Fruit fly (Drosophila melanogaster) whole organism, adult: ENCODE data around the gene CG6495.

Experiments used
- CG11617 ChIP-seq: fragments of 200-800 bp; sonication (Bioruptor generic); optimal IDR thresholded peaks from 2 replicates; lab custom pipeline; 2017; ENCODE audit warnings: mild to moderate bottlenecking, missing biosample characterization, missing genetic modification reagents, missing genetic modification characterization
- CG12768 ChIP-seq: fragments of 200-800 bp; sonication (Bioruptor generic); optimal IDR thresholded peaks from 2 replicates; lab custom pipeline; 2017; ENCODE audit warnings: missing biosample characterization, missing genetic modification characterization, mild to moderate bottlenecking, moderate library complexity, missing genetic modification reagents
- CG14711 ChIP-seq: fragments of 200-800 bp; sonication (Bioruptor generic); optimal IDR thresholded peaks from 2 replicates; lab custom pipeline; 2018; ENCODE audit warnings: missing biosample characterization, mild to moderate bottlenecking, missing genetic modification characterization, moderate library complexity
- CG33017 ChIP-seq: fragments of 200-800 bp; sonication (Bioruptor generic); optimal IDR thresholded peaks from 2 replicates; lab custom pipeline; 2018; ENCODE audit warnings: missing biosample characterization, mild to moderate bottlenecking, missing genetic modification characterization, moderate library complexity
- CG5204 ChIP-seq: fragments of 200-800 bp; sonication (Bioruptor generic); optimal IDR thresholded peaks from 2 replicates; lab custom pipeline; 2016; ENCODE audit warnings: missing biosample characterization, missing genetic modification characterization
- CG7101 ChIP-seq: fragments of 200-800 bp; sonication (Bioruptor generic); optimal IDR thresholded peaks from 2 replicates; lab custom pipeline; 2018; ENCODE audit warnings: missing biosample characterization, mild to moderate bottlenecking, missing genetic modification characterization, moderate library complexity
- Crg-1 ChIP-seq: fragments of 200-800 bp; sonication (Bioruptor generic); optimal IDR thresholded peaks from 2 replicates; lab custom pipeline; 2016; ENCODE audit warnings: missing biosample characterization, missing genetic modification characterization
- Mnt ChIP-seq: fragments of 200-800 bp; sonication (Bioruptor generic); optimal IDR thresholded peaks from 2 replicates; lab custom pipeline; 2016; ENCODE audit warnings: missing biosample characterization, mild to moderate bottlenecking, missing genetic modification characterization
- cnc ChIP-seq, 2 experiments: fragments of >200 bp; optimal IDR thresholded peaks; 2 replicates each; lab custom pipeline; 2017
- kay ChIP-seq: fragments of 200-800 bp; sonication (Bioruptor generic); peaks from one replicate; lab custom pipeline; 2016; ENCODE audit warnings: missing biosample characterization, missing genetic modification characterization, borderline replicate concordance
- ovo ChIP-seq: fragments of 200-800 bp; sonication (Bioruptor generic); optimal IDR thresholded peaks from 2 replicates; lab custom pipeline; 2016; ENCODE audit warnings: missing biosample characterization, missing genetic modification characterization
- pad ChIP-seq: fragments of 200-800 bp; sonication (Bioruptor generic); optimal IDR thresholded peaks from 3 replicates; lab custom pipeline; 2017; ENCODE audit warnings: missing biosample characterization, missing genetic modification characterization, mild to moderate bottlenecking, moderate library complexity, missing genetic modification reagents
- tj ChIP-seq: fragments of 200-800 bp; sonication (Bioruptor generic); optimal IDR thresholded peaks from 3 replicates; lab custom pipeline; 2017; ENCODE audit warnings: missing biosample characterization, mild to moderate bottlenecking, missing genetic modification characterization, moderate library complexity
- toe ChIP-seq: fragments of 200-800 bp; sonication (Bioruptor generic); optimal IDR thresholded peaks from 2 replicates; lab custom pipeline; 2016; ENCODE audit warnings: missing biosample characterization, missing genetic modification characterization

dm6 chr2L:10789922-10790321 lies 29.0 kb downstream of the CG6495 start, which contains the start of gene CG31870:
- TF ChIP-seq toe (GFP tag; lab: Kevin White, UChicago) (no peak), CG33017 (no peak), CG14711 (tag; lab: Kevin White, UChicago) (no peak), CG11617 (GFP tag; lab: Kevin White, UChicago) (no peak), Mnt (GFP tag; lab: Kevin White, UChicago) (no peak), CG12768 (GFP tag; lab: Kevin White, UChicago) (no peak), pad (GFP tag; lab: Kevin White, UChicago) (no peak), cnc (optimal IDR thresholded peaks at IDR 0.05; lab: Kevin White, UChicago) (no peak), Crg-1 (GFP tag; lab: Kevin White, UChicago) (no peak), kay (GFP tag; lab: Kevin White, UChicago) (no peak), CG7101 (no peak), tj (GFP tag; lab: Kevin White, UChicago) (no peak), ovo (GFP tag; lab: Kevin White, UChicago) (no peak), CG5204 (no peak)
